Fruit fly (Drosophila melanogaster) whole organism: Measurements from ENCODE around the gene CecA2.
A peak's percentile ranks its signal among the peaks of the same experiment; 100 is the strongest.

ENCODE experiments used
- CG8478 ChIP-seq: fragments of >200 bp; optimal IDR thresholded peaks from 2 replicates; lab custom pipeline; 2018; ENCODE audit warnings: inconsistent platforms
- Dll ChIP-seq: fragments of >200 bp; optimal IDR thresholded peaks from 2 replicates; lab custom pipeline; 2017
- EcR ChIP-seq, 2 experiments: fragments of >200 bp; optimal IDR thresholded peaks; 2 replicates each; lab custom pipeline; 2017; ENCODE audit warnings: missing biosample characterization in 2 of 2, missing genetic modification characterization in 2 of 2, missing genetic modification reagents in 2 of 2
- pan ChIP-seq: fragments of >200 bp; optimal IDR thresholded peaks from 2 replicates; lab custom pipeline; 2017
- psq ChIP-seq: fragments of >200 bp; optimal IDR thresholded peaks from 2 replicates; lab custom pipeline; 2017
- usp ChIP-seq: fragments of >200 bp; optimal IDR thresholded peaks from 2 replicates; lab custom pipeline; 2017; ENCODE audit warnings: missing biosample characterization, missing genetic modification characterization, mixed read lengths

Gene CecA2

dm6 chr3R:30183872-30184271, 28.1 kb upstream of the CecA2 start:
- TF ChIP-seq pan (lab: Kevin White, UChicago), result no peak
- no peak for TF ChIP-seq usp (GFP tag; lab: Kevin White, UChicago)
- TF ChIP-seq CG8478 (lab: Kevin White, UChicago), result no peak
- TF ChIP-seq EcR (GFP tag; optimal IDR thresholded peaks at IDR 0.05; lab: Kevin White, UChicago), result no peak
- no peak for TF ChIP-seq Dll (lab: Kevin White, UChicago)
- TF ChIP-seq psq, result no peak

DNA sequence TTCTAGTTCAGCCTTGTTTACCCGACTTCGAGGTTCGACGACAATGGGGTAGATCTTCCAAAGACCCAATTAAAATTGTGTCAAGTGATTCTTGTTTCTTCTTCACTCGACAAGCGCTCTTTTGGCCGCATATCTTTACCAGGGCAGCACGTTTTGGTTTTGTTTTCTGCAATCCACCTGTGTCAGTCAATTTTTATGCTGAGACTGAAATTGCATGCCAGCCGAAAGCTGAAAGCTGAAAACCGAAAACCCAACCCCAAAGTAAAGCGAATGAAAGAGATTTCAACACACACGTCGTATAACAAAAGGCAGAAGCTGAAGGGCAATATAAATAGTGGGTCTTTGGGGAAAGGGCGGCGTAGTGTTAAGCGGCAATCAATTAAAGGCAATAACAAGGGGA, 22.6 kb upstream of the CecA2 start:
- TF ChIP-seq Dll (lab: Kevin White, UChicago) (no peak), pan (lab: Kevin White, UChicago) (no peak), psq (no peak), usp (GFP tag; lab: Kevin White, UChicago) (no peak), CG8478 (lab: Kevin White, UChicago) (no peak), EcR (GFP tag; optimal IDR thresholded peaks at IDR 0.05; lab: Kevin White, UChicago) (no peak)

DNA sequence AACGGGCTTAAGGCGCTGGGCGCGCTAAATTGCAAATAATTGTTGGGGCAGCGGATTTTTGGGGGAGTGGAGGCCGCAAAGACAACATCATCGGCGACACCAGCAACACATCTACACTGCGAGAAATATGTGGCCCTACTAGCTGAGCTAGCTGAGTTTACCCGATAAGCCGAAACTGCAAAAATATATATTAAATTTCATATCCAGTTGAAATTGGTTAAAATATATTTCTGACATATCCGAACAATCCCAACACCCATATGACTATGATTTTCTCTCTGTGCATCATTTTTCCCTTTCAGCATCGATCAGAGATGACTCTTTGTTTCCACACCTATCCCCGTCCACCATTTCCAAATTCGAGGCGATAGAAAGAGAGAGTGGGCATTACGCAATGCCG, 22.1 kb upstream of the CecA2 start:
- TF ChIP-seq EcR (GFP tag; optimal IDR thresholded peaks at IDR 0.05; lab: Kevin White, UChicago), result no peak
- TF ChIP-seq usp (GFP tag; lab: Kevin White, UChicago), result no peak
- peak; percentile 18 for TF ChIP-seq Dll (lab: Kevin White, UChicago)
- no peak for TF ChIP-seq psq

DNA sequence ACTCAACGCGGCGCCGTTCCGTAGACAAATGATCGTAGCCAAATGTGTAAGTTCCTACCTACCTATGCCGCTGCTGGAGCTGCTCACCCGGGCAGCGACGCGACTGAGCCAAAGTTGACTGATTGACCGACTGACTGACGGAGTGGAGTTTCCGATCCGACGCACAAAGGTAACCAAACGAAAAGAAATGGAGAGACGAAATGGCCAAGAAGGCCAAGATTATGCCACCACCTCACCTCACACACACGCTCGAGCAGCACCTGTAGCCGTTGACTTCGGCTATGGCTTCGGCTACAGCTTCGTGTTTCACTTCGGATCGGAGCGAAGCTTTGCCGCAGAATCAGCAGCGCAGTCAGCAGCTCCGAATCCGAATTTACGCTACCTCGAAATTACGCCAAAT, 20.9 kb upstream of the CecA2 start, which contains the start of gene CG9747:
Gene CG9747 (minus strand): TSS at position 206 of the 400 bp plus-strand sequence.
- no peak for TF ChIP-seq CG8478 (lab: Kevin White, UChicago)
- TF ChIP-seq pan (lab: Kevin White, UChicago), result no peak
- no peak for TF ChIP-seq EcR (GFP tag; optimal IDR thresholded peaks at IDR 0.05; lab: Kevin White, UChicago)
- TF ChIP-seq Dll (lab: Kevin White, UChicago), result no peak
- no peak for TF ChIP-seq usp (GFP tag; lab: Kevin White, UChicago)
- TF ChIP-seq psq, result no peak

dm6 chr3R:30191462-30191874, 20.5 kb upstream of the CecA2 start:
- TF ChIP-seq pan (lab: Kevin White, UChicago), result peak; percentile 93
- no peak for TF ChIP-seq Dll (lab: Kevin White, UChicago)

- TF ChIP-seq Dll (lab: Kevin White, UChicago) (no peak), usp (GFP tag; lab: Kevin White, UChicago) (no peak), CG8478 (lab: Kevin White, UChicago) (no peak), pan (lab: Kevin White, UChicago) (no peak), EcR (GFP tag; optimal IDR thresholded peaks at IDR 0.05; lab: Kevin White, UChicago) (no peak), psq (no peak)
Measured at dm6 chr3R:30193826-30194225, 18.1 kb upstream of the CecA2 start.

dm6 chr3R:30195606-30196049, 16.3 kb upstream of the CecA2 start:
- TF ChIP-seq pan (lab: Kevin White, UChicago) (no peak), usp (GFP tag; lab: Kevin White, UChicago) (no peak), Dll (lab: Kevin White, UChicago) (no peak)

DNA sequence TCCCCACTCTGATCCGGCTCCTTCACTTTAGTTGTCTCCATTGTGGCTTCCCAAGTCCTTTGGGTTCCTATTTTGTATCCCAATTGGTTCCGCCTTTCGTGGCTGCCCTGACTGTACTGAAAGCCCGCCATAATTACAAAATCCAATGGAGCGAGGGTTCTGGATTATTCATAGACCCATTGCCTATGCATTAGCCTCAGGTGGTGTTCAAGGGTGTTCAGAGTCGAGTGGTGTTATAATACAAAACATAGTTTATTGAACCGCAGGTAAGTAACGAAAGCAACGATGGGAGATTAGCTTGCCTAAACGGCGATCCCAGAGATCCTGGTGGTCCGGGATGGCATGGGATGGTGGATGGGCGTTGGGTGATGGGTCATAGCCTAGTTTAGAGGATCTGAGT, 15.8 kb upstream of the CecA2 start, which contains the start of gene CG15531:
Gene CG15531 (minus strand): TSS at position 101 of the 400 bp plus-strand sequence.
- TF ChIP-seq Dll (lab: Kevin White, UChicago), result no peak
- no peak for TF ChIP-seq psq
- TF ChIP-seq EcR (GFP tag; optimal IDR thresholded peaks at IDR 0.05; lab: Kevin White, UChicago), result no peak
- TF ChIP-seq CG8478 (lab: Kevin White, UChicago), result no peak
- no peak for TF ChIP-seq usp (GFP tag; lab: Kevin White, UChicago)
- no peak for TF ChIP-seq pan (lab: Kevin White, UChicago)

DNA sequence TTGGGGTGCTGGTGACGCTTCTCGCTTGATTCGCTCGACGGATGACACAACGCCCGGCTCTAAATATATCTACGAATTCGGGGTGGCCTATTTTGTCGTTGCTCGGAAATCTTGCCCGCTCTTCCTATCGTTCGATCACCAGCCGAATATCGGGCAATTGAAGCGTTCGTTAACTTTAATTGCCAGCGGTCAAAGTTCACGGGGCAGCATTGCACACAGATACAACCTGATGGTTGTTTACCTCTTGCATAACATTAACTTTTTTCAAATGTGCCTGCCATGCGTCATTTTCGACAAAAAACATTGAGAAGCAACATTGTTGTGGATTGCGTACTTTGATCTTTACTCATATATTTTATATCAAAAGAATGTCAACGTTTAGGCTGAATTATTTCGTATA, 14.2 kb upstream of the CecA2 start:
- no peak for TF ChIP-seq pan (lab: Kevin White, UChicago)
- no peak for TF ChIP-seq CG8478 (lab: Kevin White, UChicago)
- TF ChIP-seq Dll (lab: Kevin White, UChicago), result no peak
- no peak for TF ChIP-seq psq
- no peak for TF ChIP-seq usp (GFP tag; lab: Kevin White, UChicago)
- TF ChIP-seq EcR (GFP tag; optimal IDR thresholded peaks at IDR 0.05; lab: Kevin White, UChicago), result no peak

dm6 chr3R:30198793-30199192, 13.2 kb upstream of the CecA2 start:
- no peak for TF ChIP-seq pan (lab: Kevin White, UChicago)
- TF ChIP-seq CG8478 (lab: Kevin White, UChicago), result no peak
- TF ChIP-seq usp (GFP tag; lab: Kevin White, UChicago), result no peak
- TF ChIP-seq psq, result no peak
- no peak for TF ChIP-seq Dll (lab: Kevin White, UChicago)
- TF ChIP-seq EcR (GFP tag; optimal IDR thresholded peaks at IDR 0.05; lab: Kevin White, UChicago), result no peak

DNA sequence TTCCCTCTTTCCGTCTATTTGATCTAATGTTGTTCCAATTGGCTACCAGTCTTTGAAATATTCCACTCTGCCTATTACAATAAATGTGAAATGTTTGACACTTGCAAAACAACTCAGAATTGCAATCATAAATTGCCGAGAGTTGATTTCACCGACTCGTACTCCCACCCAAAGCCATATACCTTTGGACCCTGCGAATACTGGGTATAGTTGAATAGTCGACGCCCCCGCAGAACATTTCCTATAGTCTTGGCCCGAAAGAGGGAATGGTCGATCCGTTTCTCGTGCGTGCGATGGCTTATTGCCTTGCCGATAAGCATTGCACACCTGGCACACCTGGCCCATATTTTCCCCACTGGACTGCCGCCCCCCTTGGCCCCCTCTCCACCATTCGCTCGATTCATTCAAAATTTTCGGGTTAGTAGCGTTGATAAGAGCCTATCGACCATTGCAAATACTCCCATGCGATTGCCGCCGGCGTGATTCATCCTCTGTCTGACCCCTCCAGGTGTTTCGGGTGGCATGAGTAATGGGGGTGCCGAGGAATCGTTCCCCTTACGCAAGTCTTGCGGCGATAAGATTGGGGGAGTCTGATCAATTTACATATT, 11.8 kb upstream of the CecA2 start:
- TF ChIP-seq EcR (GFP tag; optimal IDR thresholded peaks at IDR 0.05; lab: Kevin White, UChicago) (no peak), psq (no peak)

DNA sequence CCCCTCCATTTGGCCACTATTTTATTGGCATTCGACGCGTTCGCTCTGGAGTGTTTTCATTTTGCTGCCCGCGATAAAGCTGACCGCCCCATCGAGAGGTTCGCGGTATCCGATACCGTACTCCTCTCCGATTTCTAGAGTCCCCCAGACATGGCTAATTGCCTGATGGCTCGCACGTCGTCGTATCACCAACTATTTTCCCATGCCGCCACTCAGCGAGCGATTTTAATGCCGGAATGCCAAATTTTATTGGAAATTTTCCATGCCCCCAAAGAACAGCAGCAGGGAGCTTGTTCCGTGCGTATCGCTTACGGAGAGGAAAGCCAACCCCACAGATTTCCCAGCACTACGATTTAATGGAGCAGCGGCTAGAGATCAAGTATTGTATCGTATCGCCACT, 10.9 kb upstream of the CecA2 start:
- no peak for TF ChIP-seq EcR (GFP tag; optimal IDR thresholded peaks at IDR 0.05; lab: Kevin White, UChicago)
- TF ChIP-seq usp (GFP tag; lab: Kevin White, UChicago), result no peak
- no peak for TF ChIP-seq pan (lab: Kevin White, UChicago)
- no peak for TF ChIP-seq psq
- TF ChIP-seq Dll (lab: Kevin White, UChicago), result no peak
- no peak for TF ChIP-seq CG8478 (lab: Kevin White, UChicago)

DNA sequence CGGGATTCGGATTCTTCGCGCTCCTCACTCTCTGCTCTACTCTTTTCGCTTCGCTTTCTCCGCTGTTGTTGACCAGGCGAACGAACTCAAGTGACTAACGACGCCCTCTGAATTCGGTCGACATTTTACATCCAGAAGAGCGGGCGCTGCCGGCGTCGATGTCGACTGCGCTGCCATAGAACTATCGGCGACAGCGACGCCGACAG, 9.2 kb upstream of the CecA2 start, which contains the start of gene CG9743:
Gene CG9743 (minus strand): TSS at position 101 of the 206 bp plus-strand sequence.
- TF ChIP-seq psq (no peak), Dll (lab: Kevin White, UChicago) (no peak), usp (GFP tag; lab: Kevin White, UChicago) (no peak), pan (lab: Kevin White, UChicago) (no peak), EcR (GFP tag; optimal IDR thresholded peaks at IDR 0.05; lab: Kevin White, UChicago) (no peak), CG8478 (lab: Kevin White, UChicago) (no peak)
